Fruit fly (Drosophila melanogaster) whole organism, pupa: ENCODE results near the gene CG14342.

Source experiments
- CG15710 ChIP-seq: fragments of 200-800 bp; sonication (Bioruptor generic); optimal IDR thresholded peaks from 2 replicates; lab custom pipeline; 2018; ENCODE audit warnings: missing biosample characterization, mild to moderate bottlenecking, missing genetic modification characterization, moderate library complexity
- CG34367 ChIP-seq: fragments of 200-800 bp; sonication (Bioruptor generic); optimal IDR thresholded peaks from 2 replicates; lab custom pipeline; 2018; ENCODE audit warnings: missing biosample characterization, mild to moderate bottlenecking, missing genetic modification characterization
- CG8301 ChIP-seq: fragments of 200-800 bp; sonication (Bioruptor generic); optimal IDR thresholded peaks from 2 replicates; lab custom pipeline; 2018; ENCODE audit warnings: missing biosample characterization, mild to moderate bottlenecking, missing genetic modification characterization
- Pif1B ChIP-seq: fragments of 200-800 bp; sonication (Bioruptor generic); optimal IDR thresholded peaks from 3 replicates; lab custom pipeline; 2016; ENCODE audit warnings: missing biosample characterization, missing genetic modification characterization
- rn ChIP-seq: fragments of 200-800 bp; sonication (Bioruptor generic); IDR thresholded peaks from 2 replicates; pipeline ENCODE4 v1.3.6; 2022; ENCODE audit warnings: missing biosample characterization, missing genetic modification characterization

dm6 chr2L:1202445-1202844 is 1.6 kb upstream of the CG14342 start:
- TF ChIP-seq CG8301 (tag; lab: Kevin White, UChicago) (no peak), CG15710 (tag; lab: Kevin White, UChicago) (no peak), Pif1B (no peak), rn (GFP tag; lab: Robert Waterston, UW) (no peak), CG34367 (tag; lab: Kevin White, UChicago) (no peak)
